Fruit fly (Drosophila melanogaster) whole organism, embryonic: ENCODE measurements around the gene RabX6.
A peak's percentile ranks its signal among the peaks of the same experiment; 100 is the strongest.

Source experiments
- Adf1 ChIP-seq: fragments of 200-800 bp; sonication (Bioruptor generic); IDR thresholded peaks from 2 replicates; pipeline ENCODE4 v1.3.6; 2022; ENCODE audit warnings: missing biosample characterization, missing genetic modification characterization
- CG10543 ChIP-seq: fragments of 200-800 bp; sonication (Bioruptor generic); optimal IDR thresholded peaks from 3 replicates; lab custom pipeline; 2017; ENCODE audit warnings: missing biosample characterization, mild to moderate bottlenecking, missing genetic modification characterization, moderate library complexity
- CG12659 ChIP-seq: fragments of 200-800 bp; sonication (Bioruptor generic); optimal IDR thresholded peaks from 3 replicates; lab custom pipeline; 2017; ENCODE audit warnings: mild to moderate bottlenecking, missing biosample characterization, missing genetic modification reagents, missing genetic modification characterization
- CG13894 ChIP-seq: fragments of 200-800 bp; sonication (Bioruptor generic); optimal IDR thresholded peaks from 3 replicates; lab custom pipeline; 2018; ENCODE audit warnings: missing biosample characterization, mild to moderate bottlenecking, missing genetic modification characterization, moderate library complexity
- CG18011 ChIP-seq: fragments of 200-800 bp; sonication (Bioruptor generic); optimal IDR thresholded peaks from 2 replicates; lab custom pipeline; 2017; ENCODE audit warnings: missing biosample characterization, missing genetic modification characterization, mild to moderate bottlenecking, moderate library complexity, missing genotype
- CG30431 ChIP-seq: fragments of 200-800 bp; sonication (Bioruptor generic); optimal IDR thresholded peaks from 2 replicates; lab custom pipeline; 2017; ENCODE audit warnings: missing biosample characterization, missing genetic modification characterization
- CG32532 ChIP-seq: fragments of 200-800 bp; sonication (Bioruptor generic); IDR thresholded peaks from 2 replicates; pipeline ENCODE4 v1.3.6; 2022; ENCODE audit warnings: missing biosample characterization, missing genetic modification characterization
- CG6813 ChIP-seq: fragments of 200-800 bp; sonication (Bioruptor generic); optimal IDR thresholded peaks from 2 replicates; lab custom pipeline; 2017; ENCODE audit warnings: missing biosample characterization, missing genetic modification characterization, mild to moderate bottlenecking, moderate library complexity, missing genetic modification reagents
- Deaf1 ChIP-seq: fragments of 200-800 bp; optimal IDR thresholded peaks from 3 replicates; lab custom pipeline; 2019; ENCODE audit warnings: missing biosample characterization, mild to moderate bottlenecking, missing genetic modification characterization, moderate library complexity
- Dref ChIP-seq: fragments of 200-800 bp; sonication (Bioruptor generic); IDR thresholded peaks from 2 replicates; pipeline ENCODE4 v1.3.6; 2022; ENCODE audit warnings: missing biosample characterization, missing genetic modification characterization
- Lhr ChIP-seq: fragments of 200-800 bp; sonication (Bioruptor generic); optimal IDR thresholded peaks from 3 replicates; lab custom pipeline; 2017; ENCODE audit warnings: mild to moderate bottlenecking, missing biosample characterization, missing genetic modification reagents, missing genetic modification characterization
- Rfx ChIP-seq: fragments of 200-800 bp; sonication (Bioruptor generic); IDR thresholded peaks from 2 replicates; pipeline ENCODE4 v1.3.6; 2022; ENCODE audit warnings: missing biosample characterization, missing genetic modification characterization
- Scr ChIP-seq: fragments of 200-800 bp; sonication (Bioruptor generic); IDR thresholded peaks from 2 replicates; pipeline ENCODE4 v1.3.6; 2022; ENCODE audit warnings: missing biosample characterization, missing genetic modification characterization; ENCODE audit not compliant: partially characterized antibody
- Sry-δ ChIP-seq: fragments of 200-800 bp; sonication (Bioruptor generic); optimal IDR thresholded peaks from 2 replicates; lab custom pipeline; 2016; ENCODE audit warnings: missing biosample characterization, missing genetic modification characterization
- chm ChIP-seq: fragments of 200-800 bp; sonication (Bioruptor generic); IDR thresholded peaks from 2 replicates; pipeline ENCODE4 v1.3.6; 2022; ENCODE audit warnings: missing biosample characterization, missing genetic modification characterization
- crol ChIP-seq: fragments of 200-800 bp; sonication (Bioruptor generic); IDR thresholded peaks from 2 replicates; pipeline ENCODE4 v1.3.6; 2022; ENCODE audit warnings: missing biosample characterization, missing genetic modification characterization
- cwo ChIP-seq: fragments of 200-800 bp; sonication (Bioruptor generic); optimal IDR thresholded peaks from 3 replicates; lab custom pipeline; 2017; ENCODE audit warnings: missing biosample characterization, missing genetic modification characterization, mild to moderate bottlenecking, moderate library complexity, missing genetic modification reagents
- fru ChIP-seq: fragments of >200 bp; optimal IDR thresholded peaks from 2 replicates; lab custom pipeline; 2017
- gsb-n ChIP-seq: fragments of 200-800 bp; sonication (Bioruptor generic); optimal IDR thresholded peaks from 3 replicates; lab custom pipeline; 2018; ENCODE audit warnings: missing biosample characterization, mild to moderate bottlenecking, missing genetic modification characterization
- gt ChIP-seq: fragments of 200-800 bp; sonication (Bioruptor generic); IDR thresholded peaks from 2 replicates; pipeline ENCODE4 v1.3.6; 2022; ENCODE audit warnings: missing biosample characterization, missing genetic modification characterization
- hkb ChIP-seq, 2 experiments: fragments of 200-800 bp in 1 of 2; fragments of >200 bp in 1 of 2; sonication (Bioruptor generic) in 1 of 2; IDR thresholded peaks in 1 of 2; optimal IDR thresholded peaks in 1 of 2; 2 replicates each; pipeline versions ENCODE4 v1.3.6 to Lab custom; 2017 to 2022; ENCODE audit warnings: missing biosample characterization in 1 of 2, missing genetic modification characterization in 1 of 2
- ken ChIP-seq: fragments of 200-800 bp; sonication (Bioruptor generic); IDR thresholded peaks from 3 replicates; pipeline ENCODE4 v1.3.6; 2022; ENCODE audit warnings: missing biosample characterization, missing genetic modification characterization
- kni ChIP-seq: fragments of 200-800 bp; sonication (Bioruptor generic); optimal IDR thresholded peaks from 3 replicates; lab custom pipeline; 2017; ENCODE audit warnings: mild to moderate bottlenecking, missing biosample characterization, missing genetic modification reagents, missing genetic modification characterization
- luna ChIP-seq: fragments of 200-800 bp; sonication (Bioruptor generic); optimal IDR thresholded peaks from 2 replicates; lab custom pipeline; 2016; ENCODE audit warnings: missing biosample characterization, missing genetic modification characterization
- otp ChIP-seq: fragments of 200-800 bp; sonication (Bioruptor generic); IDR thresholded peaks from 3 replicates; pipeline ENCODE4, ENCODE4 v1.3.6; 2022; ENCODE audit warnings: missing biosample characterization, missing genetic modification characterization
- pfk ChIP-seq: fragments of 200-800 bp; sonication (Bioruptor generic); optimal IDR thresholded peaks from 2 replicates; lab custom pipeline; 2018; ENCODE audit warnings: missing biosample characterization, mild to moderate bottlenecking, missing genetic modification characterization, moderate library complexity
- pros ChIP-seq: fragments of 200-800 bp; sonication (Bioruptor generic); optimal IDR thresholded peaks from 3 replicates; lab custom pipeline; 2019; ENCODE audit warnings: missing biosample characterization, mild to moderate bottlenecking, missing genetic modification characterization, moderate library complexity
- sc ChIP-seq, 3 experiments: fragments of >200 bp in 2 of 3; fragments of 200-800 bp in 1 of 3; sonication (Bioruptor generic) in 1 of 3; optimal IDR thresholded peaks; 2 replicates in 2 of 3; 3 replicates in 1 of 3; lab custom pipeline; 2017; ENCODE audit warnings: mild to moderate bottlenecking in 1 of 3, missing biosample characterization in 1 of 3, missing genetic modification characterization in 1 of 3, missing genetic modification reagents in 1 of 3
- scrt ChIP-seq: fragments of 200-800 bp; sonication (Bioruptor generic); optimal IDR thresholded peaks from 2 replicates; lab custom pipeline; 2018; ENCODE audit warnings: missing biosample characterization, mild to moderate bottlenecking, missing genetic modification characterization, moderate library complexity
- sens-2 ChIP-seq: fragments of 200-800 bp; sonication (Bioruptor generic); IDR thresholded peaks from 2 replicates; pipeline ENCODE4 v1.3.6; 2022; ENCODE audit warnings: missing biosample characterization, missing genetic modification characterization
- sqz ChIP-seq: fragments of 200-800 bp; sonication (Bioruptor generic); optimal IDR thresholded peaks from 3 replicates; lab custom pipeline; 2018; ENCODE audit warnings: missing biosample characterization, mild to moderate bottlenecking, missing genetic modification characterization
- ssp ChIP-seq: fragments of 200-800 bp; sonication (Bioruptor generic); IDR thresholded peaks from 2 replicates; pipeline ENCODE4 v1.3.6; 2022; ENCODE audit warnings: missing biosample characterization, missing genetic modification characterization
- stwl ChIP-seq: fragments of 200-800 bp; sonication (Bioruptor generic); optimal IDR thresholded peaks from 3 replicates; lab custom pipeline; 2018; ENCODE audit warnings: missing biosample characterization, mild to moderate bottlenecking, missing genetic modification characterization, moderate library complexity
- trh ChIP-seq: fragments of 200-800 bp; sonication (Bioruptor generic); optimal IDR thresholded peaks from 2 replicates; lab custom pipeline; 2016; ENCODE audit warnings: missing biosample characterization, missing genetic modification characterization
- ttk ChIP-seq: fragments of 200-800 bp; sonication (Bioruptor generic); IDR thresholded peaks from 2 replicates; pipeline ENCODE4 v2.1.2; 2022; ENCODE audit warnings: missing biosample characterization, missing genetic modification characterization
- twi ChIP-seq: fragments of 200-800 bp; optimal IDR thresholded peaks from 2 replicates; lab custom pipeline; 2019; ENCODE audit warnings: missing biosample characterization, mild to moderate bottlenecking, missing genetic modification characterization, moderate library complexity

Gene RabX6

dm6 chr3L:644111-644718, 46.1 kb upstream of the RabX6 start (continued):
- no peak for TF ChIP-seq Adf1 (GFP tag; lab: Robert Waterston, UW)
- peak; percentile 88 for TF ChIP-seq CG30431 (GFP tag; lab: Kevin White, UChicago)
- no peak for TF ChIP-seq sc (optimal IDR thresholded peaks at IDR 0.05; lab: Kevin White, UChicago)
- TF ChIP-seq sc (GFP tag; optimal IDR thresholded peaks at IDR 0.05; lab: Kevin White, UChicago) = peak; percentile 80
- peak; percentile 76 for TF ChIP-seq gt (GFP tag; lab: Robert Waterston, UW)
- peak; percentile 75 for TF ChIP-seq ssp (GFP tag; lab: Robert Waterston, UW)
- no peak for TF ChIP-seq Dref (GFP tag; lab: Robert Waterston, UW)
- peak; percentile 55 for TF ChIP-seq Sry-δ
- TF ChIP-seq sens-2 = peak; percentile 85
- no peak for TF ChIP-seq Scr (GFP tag; lab: Robert Waterston, UW)
- TF ChIP-seq Rfx (GFP tag; lab: Robert Waterston, UW) = peak; percentile 77
- TF ChIP-seq trh (GFP tag; lab: Kevin White, UChicago) = peak; percentile 50
- peak; percentile 76 for TF ChIP-seq Lhr (GFP tag; lab: Kevin White, UChicago)
- TF ChIP-seq CG6813 = peak; percentile 77
- peak; percentile 11 for TF ChIP-seq stwl

dm6 chr3L:645426-646036, 44.8 kb upstream of the RabX6 start:
- TF ChIP-seq gsb-n (tag; lab: Kevin White, UChicago) (peak; percentile 64), luna (GFP tag; lab: Kevin White, UChicago) (no peak), ttk (0 out of 2 replicates have a peak, but pooled peaks have one; percentile 28), twi (tag; lab: Kevin White, UChicago) (peak; percentile 30), CG32532 (GFP tag; lab: Robert Waterston, UW) (0 out of 2 replicates have a peak, but pooled peaks have one; percentile 10), ken (GFP tag; lab: Robert Waterston, UW) (0 out of 3 replicates have a peak, but pooled peaks have one; percentile 15), kni (GFP tag; lab: Kevin White, UChicago) (peak; percentile 27), cwo (GFP tag; lab: Kevin White, UChicago) (no peak), chm (GFP tag; lab: Robert Waterston, UW) (peak; percentile 10; the same call in 1 of the 2 replicates), CG10543 (no peak), pros (GFP tag; lab: Kevin White, UChicago) (peak; percentile 73), CG18011 (GFP tag; lab: Kevin White, UChicago) (peak; percentile 45), CG13894 (peak; percentile 97), Deaf1 (tag; lab: Kevin White, UChicago) (peak; percentile 37), fru (lab: Kevin White, UChicago) (no peak), pfk (GFP tag; lab: Kevin White, UChicago) (no peak), sqz (GFP tag; lab: Kevin White, UChicago) (peak; percentile 39), hkb (optimal IDR thresholded peaks at IDR 0.05; lab: Kevin White, UChicago) (no peak), hkb (GFP tag; IDR thresholded peaks at IDR 0.05; lab: Robert Waterston, UW) (0 out of 2 replicates have a peak, but pooled peaks have one; percentile 11), CG12659 (GFP tag; lab: Kevin White, UChicago) (no peak), scrt (GFP tag; lab: Kevin White, UChicago) (peak; percentile 36), otp (GFP tag; lab: Robert Waterston, UW) (0 out of 3 replicates have a peak, but pooled peaks have one; percentile 37), crol (peak; percentile 84)
